Fruit fly (Drosophila melanogaster) whole organism, embryonic: Measurements from ENCODE around the gene CG11458.

Experiments
- CG12299 ChIP-seq: fragments of 200-800 bp; sonication (Bioruptor generic); optimal IDR thresholded peaks from 2 replicates; lab custom pipeline; 2018; ENCODE audit warnings: missing biosample characterization, mild to moderate bottlenecking, missing genetic modification characterization
- CG12659 ChIP-seq: fragments of 200-800 bp; sonication (Bioruptor generic); optimal IDR thresholded peaks from 3 replicates; lab custom pipeline; 2017; ENCODE audit warnings: mild to moderate bottlenecking, missing biosample characterization, missing genetic modification reagents, missing genetic modification characterization
- CG14014 ChIP-seq: fragments of 200-800 bp; sonication (Bioruptor generic); IDR thresholded peaks from 2 replicates; pipeline ENCODE4 v1.3.6; 2022; ENCODE audit warnings: missing biosample characterization, missing genetic modification characterization
- CG14667 ChIP-seq: fragments of 200-800 bp; sonication (Bioruptor generic); IDR thresholded peaks from 2 replicates; pipeline ENCODE4 v1.3.6; 2022; ENCODE audit warnings: missing biosample characterization, missing genetic modification characterization
- CG14710 ChIP-seq: fragments of 200-800 bp; sonication (Bioruptor generic); optimal IDR thresholded peaks from 3 replicates; lab custom pipeline; 2019; ENCODE audit warnings: missing biosample characterization, mild to moderate bottlenecking, missing genetic modification characterization, moderate library complexity
- CG15479 ChIP-seq: fragments of 200-800 bp; sonication (Bioruptor generic); optimal IDR thresholded peaks from 3 replicates; lab custom pipeline; 2019; ENCODE audit warnings: missing biosample characterization, mild to moderate bottlenecking, missing genetic modification characterization, moderate library complexity
- CG16815 ChIP-seq: fragments of 200-800 bp; sonication (Bioruptor generic); optimal IDR thresholded peaks from 3 replicates; lab custom pipeline; 2017; ENCODE audit warnings: missing biosample characterization, mild to moderate bottlenecking, missing genetic modification characterization
- CG17829 ChIP-seq: fragments of 200-800 bp; optimal IDR thresholded peaks from 2 replicates; lab custom pipeline; 2019; ENCODE audit warnings: missing biosample characterization, mild to moderate bottlenecking, missing genetic modification characterization, moderate library complexity
- CG1792 ChIP-seq: fragments of 200-800 bp; sonication (Bioruptor generic); optimal IDR thresholded peaks from 2 replicates; lab custom pipeline; 2016; ENCODE audit warnings: missing biosample characterization, missing genetic modification characterization
- CG2712 ChIP-seq: fragments of 200-800 bp; optimal IDR thresholded peaks from 3 replicates; lab custom pipeline; 2019; ENCODE audit warnings: missing biosample characterization, mild to moderate bottlenecking, missing genetic modification characterization, moderate library complexity
- CG2875 ChIP-seq: fragments of 200-800 bp; sonication (Bioruptor generic); optimal IDR thresholded peaks from 2 replicates; lab custom pipeline; 2017; ENCODE audit warnings: missing biosample characterization, mild to moderate bottlenecking, missing genetic modification characterization, missing genetic modification reagents
- CG34422 ChIP-seq: fragments of 200-800 bp; sonication (Bioruptor generic); IDR thresholded peaks from 3 replicates; pipeline ENCODE4 v1.3.6; 2022; ENCODE audit warnings: missing biosample characterization, missing genetic modification characterization
- CG6654 ChIP-seq: fragments of 200-800 bp; sonication (Bioruptor generic); optimal IDR thresholded peaks from 2 replicates; lab custom pipeline; 2017; ENCODE audit warnings: missing biosample characterization, mild to moderate bottlenecking, missing genetic modification characterization
- CG7372 ChIP-seq: fragments of 200-800 bp; sonication (Bioruptor generic); IDR thresholded peaks from 2 replicates; pipeline ENCODE4 v1.3.6; 2022; ENCODE audit warnings: missing biosample characterization, missing genetic modification characterization
- CG7556 ChIP-seq: fragments of 200-800 bp; sonication (Bioruptor generic); optimal IDR thresholded peaks from 2 replicates; lab custom pipeline; 2017; ENCODE audit warnings: missing biosample characterization, mild to moderate bottlenecking, missing genetic modification characterization
- CG8478 ChIP-seq: fragments of >200 bp; optimal IDR thresholded peaks from 2 replicates; lab custom pipeline; 2018
- CG8924 ChIP-seq: fragments of 200-800 bp; optimal IDR thresholded peaks from 3 replicates; lab custom pipeline; 2019; ENCODE audit warnings: missing biosample characterization, mild to moderate bottlenecking, missing genetic modification characterization, moderate library complexity
- CG9817 ChIP-seq: fragments of 200-800 bp; sonication (Bioruptor generic); optimal IDR thresholded peaks from 2 replicates; lab custom pipeline; 2018; ENCODE audit warnings: missing biosample characterization, mild to moderate bottlenecking, missing genetic modification characterization, moderate library complexity
- CoRest ChIP-seq: fragments of 200-800 bp; sonication (Bioruptor generic); optimal IDR thresholded peaks from 3 replicates; lab custom pipeline; 2018; ENCODE audit warnings: missing biosample characterization, mild to moderate bottlenecking, missing genetic modification characterization, moderate library complexity
- D19A ChIP-seq: fragments of 200-800 bp; optimal IDR thresholded peaks from 3 replicates; lab custom pipeline; 2019; ENCODE audit warnings: missing biosample characterization, mild to moderate bottlenecking, missing genetic modification characterization, moderate library complexity
- Dref ChIP-seq: fragments of 200-800 bp; sonication (Bioruptor generic); IDR thresholded peaks from 2 replicates; pipeline ENCODE4 v1.3.6; 2022; ENCODE audit warnings: missing biosample characterization, missing genetic modification characterization
- Ets65A ChIP-seq: fragments of 200-800 bp; sonication (Bioruptor generic); peaks from one replicate; lab custom pipeline; 2016; ENCODE audit warnings: missing biosample characterization, missing genetic modification characterization
- Gug ChIP-seq: fragments of 200-800 bp; sonication (Bioruptor generic); IDR thresholded peaks from 4 replicates; pipeline ENCODE4 v1.3.6; 2022; ENCODE audit warnings: missing biosample characterization, missing genetic modification characterization
- HHEX ChIP-seq: fragments of 200-800 bp; sonication (Bioruptor generic); optimal IDR thresholded peaks from 3 replicates; lab custom pipeline; 2017; ENCODE audit warnings: missing biosample characterization, mild to moderate bottlenecking, missing genetic modification characterization, missing genetic modification reagents
- Hr78 ChIP-seq, 2 experiments: fragments of 200-800 bp in 1 of 2; fragments of >200 bp in 1 of 2; sonication (Bioruptor generic) in 1 of 2; optimal IDR thresholded peaks; 2 replicates each; lab custom pipeline; 2017 to 2019; ENCODE audit warnings: missing biosample characterization in 2 of 2, missing genetic modification characterization in 2 of 2, mild to moderate bottlenecking in 1 of 2, moderate library complexity in 1 of 2
- Kr ChIP-seq: fragments of 200-800 bp; sonication (Bioruptor generic); optimal IDR thresholded peaks from 2 replicates; lab custom pipeline; 2017; ENCODE audit warnings: missing biosample characterization, mild to moderate bottlenecking, missing genetic modification characterization
- Med ChIP-seq: fragments of 200-800 bp; sonication (Bioruptor generic); peaks from one replicate; lab custom pipeline; 2016; ENCODE audit warnings: missing biosample characterization, missing genetic modification characterization, mild to moderate bottlenecking, inconsistent platforms, moderate library complexity
- NC2β ChIP-seq: fragments of 200-800 bp; sonication (Bioruptor generic); optimal IDR thresholded peaks from 2 replicates; lab custom pipeline; 2016; ENCODE audit warnings: missing biosample characterization, missing genetic modification characterization
- Oli ChIP-seq: fragments of 200-800 bp; sonication (Bioruptor generic); optimal IDR thresholded peaks from 2 replicates; lab custom pipeline; 2018; ENCODE audit warnings: missing biosample characterization, mild to moderate bottlenecking, missing genetic modification characterization, moderate library complexity
- Opbp ChIP-seq: fragments of 200-800 bp; sonication (Bioruptor generic); IDR thresholded peaks from 3 replicates; pipeline ENCODE4 v1.3.6; 2022; ENCODE audit warnings: missing biosample characterization, missing genetic modification characterization; ENCODE audit not compliant: partially characterized antibody
- Sox102F ChIP-seq: fragments of 200-800 bp; sonication (Bioruptor generic); optimal IDR thresholded peaks from 2 replicates; lab custom pipeline; 2018; ENCODE audit warnings: missing biosample characterization, mild to moderate bottlenecking, missing genetic modification characterization, moderate library complexity
- Ssrp ChIP-seq: fragments of 200-800 bp; sonication (Bioruptor generic); optimal IDR thresholded peaks from 2 replicates; lab custom pipeline; 2018; ENCODE audit warnings: missing biosample characterization, mild to moderate bottlenecking, missing genetic modification characterization, moderate library complexity
- ase ChIP-seq: fragments of 200-800 bp; sonication (Bioruptor generic); IDR thresholded peaks from 3 replicates; pipeline ENCODE4 v1.3.6; 2022; ENCODE audit warnings: missing biosample characterization, missing genetic modification characterization
- bcd ChIP-seq: fragments of 200-800 bp; sonication (Bioruptor generic); optimal IDR thresholded peaks from 2 replicates; lab custom pipeline; 2017; ENCODE audit warnings: missing biosample characterization, mild to moderate bottlenecking, missing genetic modification characterization
- cg ChIP-seq: fragments of 200-800 bp; sonication (Bioruptor generic); optimal IDR thresholded peaks from 3 replicates; lab custom pipeline; 2019; ENCODE audit warnings: missing biosample characterization, mild to moderate bottlenecking, missing genetic modification characterization, moderate library complexity
- crp ChIP-seq, 2 experiments: fragments of 200-800 bp; sonication (Bioruptor generic); optimal IDR thresholded peaks; 2 replicates in 1 of 2; 3 replicates in 1 of 2; lab custom pipeline; 2017; ENCODE audit warnings: missing biosample characterization in 2 of 2, missing genetic modification characterization in 2 of 2, mild to moderate bottlenecking in 1 of 2, moderate library complexity in 1 of 2
- dan ChIP-seq: fragments of 200-800 bp; sonication (Bioruptor generic); IDR thresholded peaks from 2 replicates; pipeline ENCODE4 v1.3.6; 2022; ENCODE audit warnings: missing biosample characterization, missing genetic modification characterization
- dmrt99B ChIP-seq: fragments of 200-800 bp; sonication (Bioruptor generic); optimal IDR thresholded peaks from 2 replicates; lab custom pipeline; 2018; ENCODE audit warnings: missing biosample characterization, mild to moderate bottlenecking, missing genetic modification characterization, moderate library complexity
- emc ChIP-seq: fragments of 200-800 bp; sonication (Bioruptor generic); optimal IDR thresholded peaks from 2 replicates; lab custom pipeline; 2016; ENCODE audit warnings: missing biosample characterization, missing genetic modification characterization
- en ChIP-seq: fragments of 200-800 bp; sonication (Bioruptor generic); optimal IDR thresholded peaks from 2 replicates; lab custom pipeline; 2016; ENCODE audit warnings: missing biosample characterization, missing genetic modification characterization
- fd96Cb ChIP-seq: fragments of 200-800 bp; sonication (Bioruptor generic); optimal IDR thresholded peaks from 2 replicates; lab custom pipeline; 2018; ENCODE audit warnings: missing biosample characterization, mild to moderate bottlenecking, missing genetic modification characterization, moderate library complexity
- ftz-f1 ChIP-seq: fragments of 200-800 bp; sonication (Bioruptor generic); optimal IDR thresholded peaks from 2 replicates; lab custom pipeline; 2016; ENCODE audit warnings: missing biosample characterization, missing genetic modification characterization
- h ChIP-seq: fragments of >200 bp; optimal IDR thresholded peaks from 2 replicates; lab custom pipeline; 2017
- hth ChIP-seq: fragments of >200 bp; optimal IDR thresholded peaks from 2 replicates; lab custom pipeline; 2017; ENCODE audit warnings: inconsistent platforms
- jing ChIP-seq: fragments of 200-800 bp; sonication (Bioruptor generic); optimal IDR thresholded peaks from 2 replicates; lab custom pipeline; 2018; ENCODE audit warnings: missing biosample characterization, mild to moderate bottlenecking, missing genetic modification characterization
- jumu ChIP-seq: fragments of 200-800 bp; sonication (Bioruptor generic); optimal IDR thresholded peaks from 3 replicates; lab custom pipeline; 2016; ENCODE audit warnings: missing biosample characterization, missing genetic modification characterization
- kni ChIP-seq: fragments of 200-800 bp; sonication (Bioruptor generic); optimal IDR thresholded peaks from 3 replicates; lab custom pipeline; 2017; ENCODE audit warnings: mild to moderate bottlenecking, missing biosample characterization, missing genetic modification reagents, missing genetic modification characterization
- luna ChIP-seq: fragments of 200-800 bp; sonication (Bioruptor generic); optimal IDR thresholded peaks from 2 replicates; lab custom pipeline; 2016; ENCODE audit warnings: missing biosample characterization, missing genetic modification characterization
- pfk ChIP-seq: fragments of 200-800 bp; sonication (Bioruptor generic); optimal IDR thresholded peaks from 2 replicates; lab custom pipeline; 2018; ENCODE audit warnings: missing biosample characterization, mild to moderate bottlenecking, missing genetic modification characterization, moderate library complexity
- slbo ChIP-seq: fragments of 200-800 bp; sonication (Bioruptor generic); IDR thresholded peaks from 2 replicates; pipeline ENCODE4 v1.3.6; 2022; ENCODE audit warnings: missing biosample characterization, missing genetic modification characterization
- slou ChIP-seq: fragments of 200-800 bp; sonication (Bioruptor generic); optimal IDR thresholded peaks from 3 replicates; lab custom pipeline; 2016; ENCODE audit warnings: missing biosample characterization, missing genetic modification characterization
- usp ChIP-seq: fragments of >200 bp; optimal IDR thresholded peaks from 2 replicates; lab custom pipeline; 2017; ENCODE audit warnings: missing biosample characterization, missing genetic modification characterization

The CG11458 gene

DNA sequence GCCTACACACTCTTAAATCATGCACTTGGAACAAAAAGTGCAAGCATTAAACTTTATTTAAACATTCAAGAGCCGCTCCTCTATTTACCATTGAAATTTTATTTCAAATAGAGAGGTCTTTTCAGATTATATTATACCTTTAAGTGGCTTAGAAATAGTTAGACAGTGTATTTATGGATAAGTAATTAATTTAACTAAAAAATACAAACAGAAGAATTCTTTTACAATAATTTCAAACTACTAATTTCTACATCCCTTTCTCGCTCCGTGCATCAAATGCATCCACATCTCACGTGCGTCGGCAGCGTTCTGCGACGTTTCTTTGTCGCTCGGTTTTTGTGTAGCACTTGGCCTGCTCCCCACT is 44.5 kb downstream of the CG11458 start (continued):
- TF ChIP-seq ftz-f1 (GFP tag; lab: Kevin White, UChicago) (no peak), Hr78 (GFP tag; optimal IDR thresholded peaks at IDR 0.05; lab: Kevin White, UChicago) (peak in 1 of 2 experiments; percentile 54), CoRest (peak; percentile 76), slbo (GFP tag; lab: Robert Waterston, UW) (no peak), CG14667 (no peak), CG6654 (GFP tag; lab: Kevin White, UChicago) (peak; percentile 30), Ssrp (tag; lab: Kevin White, UChicago) (peak; percentile 84), dan (GFP tag; lab: Robert Waterston, UW) (no peak), Ets65A (GFP tag; lab: Kevin White, UChicago) (peak; percentile 14), CG2875 (peak; percentile 58), ase (peak; percentile 48; the same call in 1 of the 3 replicates), CG12659 (GFP tag; lab: Kevin White, UChicago) (peak; percentile 31), Opbp (GFP tag; lab: Robert Waterston, UW) (no peak), CG14014 (GFP tag; lab: Robert Waterston, UW) (no peak), CG17829 (tag; lab: Kevin White, UChicago) (peak; percentile 81), h (lab: Kevin White, UChicago) (no peak), CG7372 (GFP tag; lab: Robert Waterston, UW) (peak; percentile 6; the same call in 1 of the 2 replicates), Sox102F (GFP tag; lab: Kevin White, UChicago) (peak; percentile 79), jumu (no peak), fd96Cb (tag; lab: Kevin White, UChicago) (peak; percentile 74), bcd (GFP tag; lab: Kevin White, UChicago) (peak; percentile 63), CG7556 (GFP tag; lab: Kevin White, UChicago) (peak; percentile 59), CG14710 (tag; lab: Kevin White, UChicago) (peak; percentile 79), CG8924 (tag; lab: Kevin White, UChicago) (peak; percentile 76), CG2712 (tag; lab: Kevin White, UChicago) (peak; percentile 89), Med (GFP tag; lab: Kevin White, UChicago) (no peak), CG16815 (GFP tag; lab: Kevin White, UChicago) (no peak), D19A (tag; lab: Kevin White, UChicago) (peak; percentile 77), crp (GFP tag; optimal IDR thresholded peaks at IDR 0.05; lab: Kevin White, UChicago) (no peak), hth (lab: Kevin White, UChicago) (no peak), CG34422 (GFP tag; lab: Robert Waterston, UW) (0 out of 3 replicates have a peak, but pooled peaks have one; percentile 24), slou (GFP tag; lab: Kevin White, UChicago) (no peak), CG1792 (peak; percentile 29), cg (GFP tag; lab: Kevin White, UChicago) (no peak), HHEX (GFP tag; lab: Kevin White, UChicago) (peak; percentile 13), Kr (GFP tag; lab: Kevin White, UChicago) (no peak), CG12299 (tag; lab: Kevin White, UChicago) (peak; percentile 26), CG8478 (lab: Kevin White, UChicago) (no peak), Dref (GFP tag; lab: Robert Waterston, UW) (no peak), en (GFP tag; lab: Kevin White, UChicago) (no peak), usp (GFP tag; lab: Kevin White, UChicago) (no peak), emc (GFP tag; lab: Kevin White, UChicago) (no peak), Gug (GFP tag; lab: Robert Waterston, UW) (peak; percentile 47; the same call in 2 of the 4 replicates), CG9817 (tag; lab: Kevin White, UChicago) (no peak), CG15479 (GFP tag; lab: Kevin White, UChicago) (no peak), jing (peak; percentile 16), luna (no peak), kni (GFP tag; lab: Kevin White, UChicago) (no peak), dmrt99B (tag; lab: Kevin White, UChicago) (peak; percentile 85), NC2β (peak; percentile 22), Oli (tag; lab: Kevin White, UChicago) (peak; percentile 79), pfk (GFP tag; lab: Kevin White, UChicago) (no peak)
